Worm (Caenorhabditis elegans) whole organism, L4 larva: ENCODE results near the gene F59B10.2.

Source experiments
- F10B5.3 ChIP-seq: sonication (generic microtip); optimal IDR thresholded peaks from 2 replicates; lab custom pipeline; 2016; ENCODE audit warnings: mild to moderate bottlenecking, missing genetic modification characterization, missing compliant biosample characterization
- F37D6.2 ChIP-seq: sonication (generic microtip); optimal IDR thresholded peaks from 2 replicates; lab custom pipeline; 2016; ENCODE audit warnings: mild to moderate bottlenecking, missing genetic modification characterization, missing compliant biosample characterization
- F44E2.7 ChIP-seq: fragments of 200-800 bp; sonication (Bioruptor generic); IDR thresholded peaks from 2 replicates; pipeline ENCODE4 v2.1.2; 2022; ENCODE audit warnings: missing genetic modification characterization, missing compliant biosample characterization
- R02D3.7 ChIP-seq: fragments of 150-350 bp; sonication (generic microtip); optimal IDR thresholded peaks from 3 replicates; lab custom pipeline; 2014; ENCODE audit warnings: missing biosample characterization, missing genetic modification characterization
- Y48G9A.11 ChIP-seq: fragments of 200-800 bp; sonication (Bioruptor generic); IDR thresholded peaks from 2 replicates; pipeline ENCODE4 v1.3.6; 2022; ENCODE audit warnings: missing genetic modification reagents, missing genetic modification characterization, missing compliant biosample characterization
- ZK337.2 ChIP-seq: fragments of 200-800 bp; sonication (Bioruptor generic); IDR thresholded peaks from 2 replicates; pipeline ENCODE4 v1.3.6; 2022; ENCODE audit warnings: missing genetic modification reagents, missing genetic modification characterization, missing compliant biosample characterization
- ZK546.5 ChIP-seq, 2 experiments: sonication (generic microtip); optimal IDR thresholded peaks; 2 replicates each; lab custom pipeline; 2017; ENCODE audit warnings: missing biosample characterization in 2 of 2, missing genetic modification characterization in 2 of 2
- aha-1 ChIP-seq: fragments of 150-350 bp; peaks from one replicate; lab custom pipeline; 2014; ENCODE audit warnings: missing biosample characterization, missing genetic modification characterization
- arid-1 ChIP-seq: fragments of 200-800 bp; sonication (Bioruptor generic); conservative IDR thresholded peaks from 2 replicates; pipeline ENCODE4 v1.3.6; 2022; ENCODE audit warnings: missing genetic modification reagents, missing genetic modification characterization, missing compliant biosample characterization
- attf-4 ChIP-seq: sonication (generic microtip); optimal IDR thresholded peaks from 3 replicates; lab custom pipeline; 2017; ENCODE audit warnings: missing biosample characterization, missing genetic modification characterization
- ceh-62 ChIP-seq: sonication (generic microtip); optimal IDR thresholded peaks from 2 replicates; lab custom pipeline; 2017; ENCODE audit warnings: missing biosample characterization, missing genetic modification characterization
- cey-2 ChIP-seq: sonication (generic microtip); optimal IDR thresholded peaks from 3 replicates; lab custom pipeline; 2017; ENCODE audit warnings: missing genetic modification characterization, mild to moderate bottlenecking, missing compliant biosample characterization, antibody characterized with exemption, borderline replicate concordance; ENCODE audit not compliant: insufficient read depth
- ctbp-1 ChIP-seq: fragments of 200-800 bp; sonication (Bioruptor generic); IDR thresholded peaks from 2 replicates; pipeline ENCODE4 v1.3.6; 2022; ENCODE audit warnings: missing genetic modification reagents, missing genetic modification characterization, missing compliant biosample characterization
- daf-12 ChIP-seq: fragments of 150-350 bp; optimal IDR thresholded peaks from 2 replicates; lab custom pipeline; 2014; ENCODE audit warnings: missing biosample characterization, missing genetic modification reagents, missing genetic modification characterization
- daf-16 ChIP-seq, 3 experiments: sonication (generic microtip); optimal IDR thresholded peaks; 2 replicates each; lab custom pipeline; 2016 to 2017; ENCODE audit warnings: missing genetic modification characterization in 3 of 3, missing genetic modification reagents in 3 of 3, mild to moderate bottlenecking in 2 of 3, missing compliant biosample characterization in 2 of 3, missing biosample characterization in 1 of 3, moderate library complexity in 1 of 3
- dmd-6 ChIP-seq: fragments of 200-800 bp; sonication (Bioruptor generic); IDR thresholded peaks from 2 replicates; pipeline ENCODE4 v1.3.6; 2022; ENCODE audit warnings: missing genetic modification reagents, missing genetic modification characterization, missing compliant biosample characterization
- dmd-9 ChIP-seq: fragments of 200-800 bp; sonication (Bioruptor generic); IDR thresholded peaks from 2 replicates; pipeline ENCODE4 v1.3.6; 2022; ENCODE audit warnings: missing genetic modification reagents, missing genetic modification characterization, missing compliant biosample characterization
- hlh-11 ChIP-seq: fragments of 200-800 bp; sonication (Bioruptor generic); optimal IDR thresholded peaks from 2 replicates; lab custom pipeline; 2018; ENCODE audit warnings: mild to moderate bottlenecking, missing genetic modification characterization, missing compliant biosample characterization
- hlh-30 ChIP-seq: sonication (generic microtip); optimal IDR thresholded peaks from 2 replicates; lab custom pipeline; 2017; ENCODE audit warnings: antibody characterized with exemption, mild to moderate bottlenecking, missing genetic modification characterization, missing compliant biosample characterization; ENCODE audit not compliant: insufficient read depth
- lim-7 ChIP-seq: fragments of 200-800 bp; sonication (Bioruptor generic); IDR thresholded peaks from 2 replicates; pipeline ENCODE4 v1.3.6; 2022; ENCODE audit warnings: missing genetic modification characterization, missing compliant biosample characterization
- lin-38 ChIP-seq: fragments of 200-800 bp; sonication (Bioruptor generic); IDR thresholded peaks from 2 replicates; pipeline ENCODE4 v1.3.6; 2022; ENCODE audit warnings: missing genetic modification reagents, missing genetic modification characterization, missing compliant biosample characterization
- lir-3 ChIP-seq: sonication (generic microtip); optimal IDR thresholded peaks from 2 replicates; lab custom pipeline; 2016; ENCODE audit warnings: mild to moderate bottlenecking, missing genetic modification characterization, missing compliant biosample characterization
- lsy-2 ChIP-seq, 2 experiments: fragments of 150-350 bp in 1 of 2; sonication (generic microtip) in 1 of 2; optimal IDR thresholded peaks; 2 replicates each; lab custom pipeline; 2014 to 2017; ENCODE audit warnings: missing biosample characterization in 2 of 2, missing genetic modification characterization in 2 of 2
- madf-5 ChIP-seq, 2 experiments: fragments of 200-800 bp; sonication (Bioruptor generic); IDR thresholded peaks; 2 replicates each; pipeline ENCODE4 v1.3.6; 2022; ENCODE audit warnings: missing compliant biosample characterization in 2 of 2, missing genetic modification characterization in 2 of 2
- mdl-1 ChIP-seq, 2 experiments: fragments of 150-350 bp in 1 of 2; sonication (generic microtip) in 1 of 2; optimal IDR thresholded peaks; 2 replicates each; lab custom pipeline; 2014 to 2017; ENCODE audit warnings: missing biosample characterization in 2 of 2, missing genetic modification characterization in 2 of 2
- mdt-29 ChIP-seq: fragments of 200-800 bp; sonication (Bioruptor generic); IDR thresholded peaks from 2 replicates; pipeline ENCODE4 v1.3.6; 2022; ENCODE audit warnings: missing genetic modification reagents, missing genetic modification characterization, missing compliant biosample characterization
- mxl-2 ChIP-seq: fragments of 200-800 bp; sonication (Bioruptor generic); conservative IDR thresholded peaks from 2 replicates; pipeline ENCODE4 v1.3.6; 2022; ENCODE audit warnings: missing genetic modification reagents, missing genetic modification characterization, missing compliant biosample characterization
- mxl-3 ChIP-seq: fragments of 200-800 bp; sonication (Bioruptor generic); optimal IDR thresholded peaks from 2 replicates; lab custom pipeline; 2018; ENCODE audit warnings: mild to moderate bottlenecking, missing genetic modification characterization, missing compliant biosample characterization
- nhr-10 ChIP-seq: fragments of 150-350 bp; optimal IDR thresholded peaks from 2 replicates; lab custom pipeline; 2014; ENCODE audit warnings: missing biosample characterization, missing genetic modification characterization
- nhr-11 ChIP-seq: fragments of 150-350 bp; optimal IDR thresholded peaks from 2 replicates; lab custom pipeline; 2014; ENCODE audit warnings: missing biosample characterization, missing genetic modification characterization
- nhr-25 ChIP-seq: sonication (generic microtip); optimal IDR thresholded peaks from 2 replicates; lab custom pipeline; 2017; ENCODE audit warnings: missing genetic modification characterization, mild to moderate bottlenecking, missing compliant biosample characterization, antibody characterized with exemption, moderate library complexity, borderline replicate concordance; ENCODE audit not compliant: insufficient read depth
- nhr-48 ChIP-seq: sonication (generic microtip); optimal IDR thresholded peaks from 2 replicates; lab custom pipeline; 2016; ENCODE audit warnings: mild to moderate bottlenecking, missing genetic modification characterization, missing compliant biosample characterization
- nhr-6 ChIP-seq: fragments of 150-350 bp; optimal IDR thresholded peaks from 2 replicates; lab custom pipeline; 2014; ENCODE audit warnings: missing biosample characterization, missing genetic modification characterization
- nhr-77 ChIP-seq: fragments of 150-350 bp; optimal IDR thresholded peaks from 2 replicates; lab custom pipeline; 2014; ENCODE audit warnings: missing biosample characterization, missing genetic modification characterization
- pha-4 ChIP-seq, 2 experiments: fragments of 150-350 bp in 1 of 2; fragments of 200-800 bp in 1 of 2; sonication (Bioruptor generic) in 1 of 2; IDR thresholded peaks in 1 of 2; optimal IDR thresholded peaks in 1 of 2; 2 replicates each; pipeline versions ENCODE4 v1.3.6 to Lab custom; 2014 to 2022; ENCODE audit warnings: missing genetic modification characterization in 2 of 2, missing genetic modification reagents in 2 of 2, missing biosample characterization in 1 of 2, missing compliant biosample characterization in 1 of 2
- snpc-1.2 ChIP-seq: fragments of 200-800 bp; sonication (Bioruptor generic); IDR thresholded peaks from 2 replicates; pipeline ENCODE4 v1.3.6; 2022; ENCODE audit warnings: missing genetic modification reagents, missing genetic modification characterization, missing compliant biosample characterization
- snpc-4 ChIP-seq: fragments of 150-350 bp; optimal IDR thresholded peaks from 2 replicates; lab custom pipeline; 2014; ENCODE audit warnings: missing biosample characterization, missing genetic modification characterization
- tra-1 ChIP-seq: fragments of 200-800 bp; sonication (Bioruptor generic); IDR thresholded peaks from 2 replicates; pipeline ENCODE4 v1.3.6; 2022; ENCODE audit warnings: missing genetic modification reagents, missing genetic modification characterization, missing compliant biosample characterization
- vab-7 ChIP-seq: fragments of 200-800 bp; sonication (Bioruptor generic); IDR thresholded peaks from 2 replicates; pipeline ENCODE4 v1.3.6; 2022; ENCODE audit warnings: missing genetic modification reagents, missing genetic modification characterization, missing compliant biosample characterization
- zfp-2 ChIP-seq: sonication (generic microtip); optimal IDR thresholded peaks from 2 replicates; lab custom pipeline; 2016; ENCODE audit warnings: mild to moderate bottlenecking, missing genetic modification characterization, missing compliant biosample characterization
- zfp-3 ChIP-seq: fragments of 200-800 bp; sonication (Bioruptor generic); conservative IDR thresholded peaks from 2 replicates; pipeline ENCODE4 v1.3.6; 2022; ENCODE audit warnings: missing genetic modification reagents, missing genetic modification characterization, missing compliant biosample characterization
- ztf-11 ChIP-seq: fragments of 150-350 bp; optimal IDR thresholded peaks from 2 replicates; lab custom pipeline; 2014; ENCODE audit warnings: missing biosample characterization, missing genetic modification characterization
- ztf-7 ChIP-seq: fragments of 150-350 bp; optimal IDR thresholded peaks from 2 replicates; lab custom pipeline; 2014; ENCODE audit warnings: missing biosample characterization, missing genetic modification characterization

Gene F59B10.2

DNA sequence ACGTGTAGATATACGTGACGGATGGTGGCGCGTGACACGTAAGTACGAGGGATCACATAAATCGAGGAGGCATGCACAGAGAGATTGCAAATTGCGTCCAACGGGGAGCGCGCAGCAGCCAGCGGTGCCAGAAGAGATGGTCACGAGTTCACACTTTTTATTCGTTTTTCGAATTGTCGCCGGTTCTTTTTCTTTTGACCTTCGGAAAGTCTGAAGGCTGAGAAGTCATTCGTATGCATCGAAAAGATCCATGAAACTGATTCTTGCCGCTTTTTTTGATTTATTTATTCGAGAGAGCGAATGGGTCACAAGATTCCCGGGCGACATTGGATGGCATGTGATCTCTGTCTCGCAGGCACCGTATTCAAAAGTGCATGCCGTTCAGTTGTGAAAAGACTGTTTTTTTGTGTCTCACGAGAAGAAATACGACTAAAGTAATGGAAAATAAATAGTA is 49.3 kb upstream of the F59B10.2 start (continued):
- peak; percentile 13 to 63 for TF ChIP-seq lsy-2 (tag; optimal IDR thresholded peaks at IDR 0.05; lab: Kevin White, UChicago)
- no peak for TF ChIP-seq nhr-6 (tag; lab: Kevin White, UChicago)
- TF ChIP-seq pha-4 (GFP tag; IDR thresholded peaks at IDR 0.05; lab: Robert Waterston, UW), result no peak
- no peak for TF ChIP-seq pha-4 (tag; optimal IDR thresholded peaks at IDR 0.05; lab: Kevin White, UChicago)
- no peak for TF ChIP-seq zfp-3
- TF ChIP-seq F44E2.7, result no peak
- no peak for TF ChIP-seq nhr-10 (tag; lab: Kevin White, UChicago)
- TF ChIP-seq lim-7 (GFP tag; lab: Robert Waterston, UW), result no peak
- no peak for TF ChIP-seq F10B5.3 (tag; lab: Kevin White, UChicago)
- no peak for TF ChIP-seq ZK337.2 (GFP tag; lab: Robert Waterston, UW)

DNA sequence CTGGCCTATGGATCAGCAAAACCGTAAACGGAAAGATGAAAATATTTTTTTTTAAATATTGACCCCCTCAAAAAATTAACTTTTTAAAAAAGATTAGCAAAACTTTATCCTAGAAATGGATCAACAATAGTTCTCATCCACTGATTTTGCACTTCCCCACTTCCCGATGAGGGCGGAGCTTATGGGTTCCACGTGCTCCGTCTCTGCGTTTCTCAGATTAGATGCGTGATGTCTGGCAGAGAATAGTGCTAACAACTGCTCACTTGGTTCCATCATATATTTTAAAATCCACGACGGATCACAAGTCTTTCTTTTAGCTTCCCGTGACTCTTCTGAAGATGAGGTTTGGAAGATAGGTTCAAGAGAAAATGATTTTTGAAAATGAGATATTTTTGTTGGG is 48.7 kb upstream of the F59B10.2 start:
- TF ChIP-seq nhr-11 (tag; lab: Kevin White, UChicago) (peak; percentile 87), daf-16 (GFP tag; optimal IDR thresholded peaks at IDR 0.05; lab: Kevin White, UChicago) (peak in 1 of 2 experiments; percentile 43), daf-16 (tag; optimal IDR thresholded peaks at IDR 0.05; lab: Kevin White, UChicago) (no peak), vab-7 (no peak), mxl-3 (GFP tag; lab: Kevin White, UChicago) (peak; percentile 25), mdl-1 (tag; optimal IDR thresholded peaks at IDR 0.05; lab: Kevin White, UChicago) (peak in 1 of 2 experiments; percentile 3), dmd-9 (GFP tag; lab: Robert Waterston, UW) (no peak), hlh-30 (tag; lab: Kevin White, UChicago) (peak; percentile 66)
- TF ChIP-seq, all 104 proteins: peak for 5

DNA sequence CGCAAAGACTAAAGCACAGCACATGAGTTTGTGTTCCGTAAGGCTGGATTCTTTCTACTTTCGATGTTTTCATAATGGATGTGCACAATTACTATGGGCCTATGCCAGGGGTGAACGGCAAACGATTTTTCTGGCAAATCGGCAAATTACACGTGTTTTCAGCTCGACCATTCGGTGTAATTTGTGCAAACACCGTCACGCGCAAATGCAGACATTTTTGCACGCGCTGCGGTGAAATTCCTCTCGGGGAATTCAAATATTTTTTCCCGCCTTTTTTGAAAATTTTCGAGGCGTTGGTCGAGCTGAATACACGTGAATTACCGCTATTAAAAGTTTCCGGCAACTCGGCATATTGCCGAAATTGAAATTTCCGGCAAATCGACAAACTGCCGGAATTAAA is 47.9 kb upstream of the F59B10.2 start:
- TF ChIP-seq aha-1 (tag; lab: Kevin White, UChicago) (peak; percentile 34), madf-5 (GFP tag; IDR thresholded peaks at IDR 0.05; lab: Robert Waterston, UW) (0 out of 4 replicates have a peak, but pooled peaks of 1 of the 2 experiments have one; percentile 63), Y48G9A.11 (GFP tag; lab: Robert Waterston, UW) (0 out of 2 replicates have a peak, but pooled peaks have one; percentile 38)
- TF ChIP-seq, all 104 proteins: peak for 3; not testable (repeated sequence) for 101

DNA sequence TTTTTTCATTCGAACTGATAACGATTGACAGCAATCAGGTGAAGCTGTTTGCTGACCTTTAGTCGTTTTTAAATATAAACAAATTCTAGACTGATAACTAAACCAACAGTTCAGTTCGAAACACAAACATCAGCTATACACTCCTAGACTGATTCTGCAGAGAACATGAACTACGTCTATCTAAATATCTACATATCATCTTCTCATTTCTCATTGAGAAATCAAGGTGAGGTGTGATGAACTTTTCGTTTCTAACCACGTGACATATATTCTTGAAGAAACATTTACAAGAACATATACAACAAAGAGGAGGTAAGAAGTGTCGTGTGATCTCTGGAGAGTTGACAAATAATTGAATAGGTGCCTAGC is 47.5 kb upstream of the F59B10.2 start:
- TF ChIP-seq ztf-11 (tag; lab: Kevin White, UChicago) (no peak), snpc-1.2 (no peak), ceh-62 (tag; lab: Kevin White, UChicago) (no peak), mxl-2 (GFP tag; lab: Robert Waterston, UW) (no peak), hlh-11 (tag; lab: Kevin White, UChicago) (peak; percentile 53), tra-1 (0 out of 2 replicates have a peak, but pooled peaks have one; percentile 2), mdt-29 (GFP tag; lab: Robert Waterston, UW) (no peak), nhr-77 (tag; lab: Kevin White, UChicago) (peak; percentile 25), aha-1 (tag; lab: Kevin White, UChicago) (no peak), nhr-6 (tag; lab: Kevin White, UChicago) (no peak), nhr-48 (tag; lab: Kevin White, UChicago) (peak; percentile 0), hlh-30 (tag; lab: Kevin White, UChicago) (peak; percentile 94), attf-4 (tag; lab: Kevin White, UChicago) (no peak), zfp-2 (tag; lab: Kevin White, UChicago) (no peak), mdl-1 (tag; optimal IDR thresholded peaks at IDR 0.05; lab: Kevin White, UChicago) (peak in 1 of 2 experiments; percentile 68), dmd-6 (GFP tag; lab: Robert Waterston, UW) (no peak; the same call in 1 of the 2 replicates), daf-16 (GFP tag; optimal IDR thresholded peaks at IDR 0.05; lab: Kevin White, UChicago) (no peak), daf-16 (tag; optimal IDR thresholded peaks at IDR 0.05; lab: Kevin White, UChicago) (peak; percentile 95), lin-38 (GFP tag; lab: Robert Waterston, UW) (no peak), arid-1 (GFP tag; lab: Robert Waterston, UW) (no peak), ctbp-1 (no peak), cey-2 (tag; lab: Kevin White, UChicago) (peak; percentile 38), snpc-4 (tag; lab: Kevin White, UChicago) (no peak), ZK546.5 (tag; optimal IDR thresholded peaks at IDR 0.05; lab: Kevin White, UChicago) (no peak), daf-12 (tag; lab: Kevin White, UChicago) (no peak), ZK337.2 (GFP tag; lab: Robert Waterston, UW) (no peak), R02D3.7 (tag; lab: Kevin White, UChicago) (no peak), lir-3 (tag; lab: Kevin White, UChicago) (no peak), ztf-7 (tag; lab: Kevin White, UChicago) (no peak), F37D6.2 (tag; lab: Kevin White, UChicago) (no peak), nhr-25 (tag; lab: Kevin White, UChicago) (peak; percentile 6)
